Fruit fly (Drosophila melanogaster): ENCODE results near the gene Amnionless.

Amnionless gene

dm6 chr2L:305646-306045 is 16.7 kb upstream of the Amnionless start, which contains the start of gene Plc21C (continued):
- TF ChIP-seq CrebB (tag; optimal IDR thresholded peaks at IDR 0.05) (no peak), CG14050 (GFP tag; IDR thresholded peaks at IDR 0.05) (no peak), Chrac-16 (GFP tag; optimal IDR thresholded peaks at IDR 0.05) (peak; percentile 44), Adf1 (GFP tag; IDR thresholded peaks at IDR 0.05) (peak; percentile 92), Sox100B (GFP tag; optimal IDR thresholded peaks at IDR 0.05) (no peak), ap (GFP tag; IDR thresholded peaks at IDR 0.05) (no peak), Dref (GFP tag; IDR thresholded peaks at IDR 0.05) (peak; percentile 41; the same call in 1 of the 2 replicates), cwo (GFP tag; optimal IDR thresholded peaks at IDR 0.05) (peak; percentile 23), CoRest (tag; optimal IDR thresholded peaks at IDR 0.05) (peak; percentile 69), CG10321 (GFP tag; IDR thresholded peaks at IDR 0.05) (no peak), pita (GFP tag; optimal IDR thresholded peaks at IDR 0.05) (no peak), az2 (GFP tag; optimal IDR thresholded peaks at IDR 0.05) (peak; percentile 26), CG7357 (GFP tag; IDR thresholded peaks at IDR 0.05) (no peak), CG15269 (tag; optimal IDR thresholded peaks at IDR 0.05) (peak; percentile 35), zfh1 (GFP tag; IDR thresholded peaks at IDR 0.05) (no peak), pfk (GFP tag; optimal IDR thresholded peaks at IDR 0.05) (no peak), CG3281 (GFP tag; optimal IDR thresholded peaks at IDR 0.05) (peak; percentile 11), CG43689 (GFP tag; IDR thresholded peaks at IDR 0.05) (no peak), abd-A (tag; optimal IDR thresholded peaks at IDR 0.05) (peak; percentile 13), CG11723 (GFP tag; optimal IDR thresholded peaks at IDR 0.05) (no peak), sr (GFP tag; IDR thresholded peaks at IDR 0.05) (no peak), CG10462 (GFP tag; optimal IDR thresholded peaks at IDR 0.05) (no peak), dmrt99B (tag; optimal IDR thresholded peaks at IDR 0.05) (peak; percentile 17), fru (optimal IDR thresholded peaks at IDR 0.05) (no peak)

- no peak for TF ChIP-seq Xrp1 (GFP tag; IDR thresholded peaks at IDR 0.05)
- no peak for TF ChIP-seq slou (GFP tag; optimal IDR thresholded peaks at IDR 0.05)
- no peak for TF ChIP-seq Sox102F (GFP tag; optimal IDR thresholded peaks at IDR 0.05)
- TF ChIP-seq CG4730 (GFP tag; IDR thresholded peaks at IDR 0.05) = no peak
- no peak for TF ChIP-seq CG17328 (GFP tag; IDR thresholded peaks at IDR 0.05)
- peak; percentile 10 for TF ChIP-seq bigmax (GFP tag; optimal IDR thresholded peaks at IDR 0.05)
- TF ChIP-seq CG9437 (GFP tag; optimal IDR thresholded peaks at IDR 0.05) = no peak
- TF ChIP-seq eve (GFP tag; optimal IDR thresholded peaks at IDR 0.05) = peak in 1 of 2 experiments; percentile 68
- no peak for TF ChIP-seq sens (GFP tag)
- TF ChIP-seq CG32767 (GFP tag; IDR thresholded peaks at IDR 0.05) = no peak
- TF ChIP-seq CG6654 (GFP tag; optimal IDR thresholded peaks at IDR 0.05) = no peak
These were observed 16.3 kb upstream of the Amnionless start for dm6 chr2L:305198-305597.

dm6 chr2L:303306-303962 is 14.5 kb upstream of the Amnionless start:
- TF ChIP-seq CG14441 (GFP tag; IDR thresholded peaks at IDR 0.05) (no peak), Elba2 (GFP tag; optimal IDR thresholded peaks at IDR 0.05) (no peak), CG4360 (GFP tag; IDR thresholded peaks at IDR 0.05) (no peak), corto (GFP tag; optimal IDR thresholded peaks at IDR 0.05) (no peak), CG9876 (GFP tag; optimal IDR thresholded peaks at IDR 0.05) (no peak), CG12071 (GFP tag; optimal IDR thresholded peaks at IDR 0.05) (no peak), CG8359 (GFP tag; optimal IDR thresholded peaks at IDR 0.05; ENCODE audit: borderline replicate concordance) (no peak), stwl (tag; optimal IDR thresholded peaks at IDR 0.05) (no peak), onecut (GFP tag; IDR thresholded peaks at IDR 0.05) (no peak)
